Fruit fly (Drosophila melanogaster) whole organism, pupa: ENCODE data around the gene CG33253.

ENCODE experiments used
- CG12605 ChIP-seq: fragments of 200-800 bp; sonication (Bioruptor generic); IDR thresholded peaks from 2 replicates; pipeline ENCODE4 v1.3.6; 2022; ENCODE audit warnings: missing biosample characterization, missing genetic modification characterization
- CG14655 ChIP-seq: fragments of 200-800 bp; sonication (Bioruptor generic); optimal IDR thresholded peaks from 3 replicates; lab custom pipeline; 2017; ENCODE audit warnings: mild to moderate bottlenecking, missing biosample characterization, missing genetic modification reagents, missing genetic modification characterization
- CG15710 ChIP-seq: fragments of 200-800 bp; sonication (Bioruptor generic); optimal IDR thresholded peaks from 2 replicates; lab custom pipeline; 2018; ENCODE audit warnings: missing biosample characterization, mild to moderate bottlenecking, missing genetic modification characterization, moderate library complexity
- CG32121 ChIP-seq: fragments of 200-800 bp; sonication (Bioruptor generic); IDR thresholded peaks from 2 replicates; pipeline ENCODE4 v1.3.6; 2022; ENCODE audit warnings: missing biosample characterization, missing genetic modification characterization
- CG34367 ChIP-seq: fragments of 200-800 bp; sonication (Bioruptor generic); optimal IDR thresholded peaks from 2 replicates; lab custom pipeline; 2018; ENCODE audit warnings: missing biosample characterization, mild to moderate bottlenecking, missing genetic modification characterization
- CG9948 ChIP-seq: fragments of 200-800 bp; sonication (Bioruptor generic); optimal IDR thresholded peaks from 2 replicates; lab custom pipeline; 2018; ENCODE audit warnings: missing biosample characterization, mild to moderate bottlenecking, missing genetic modification characterization, moderate library complexity
- EcR ChIP-seq: fragments of 200-800 bp; sonication (Bioruptor generic); optimal IDR thresholded peaks from 3 replicates; lab custom pipeline; 2019; ENCODE audit warnings: missing biosample characterization, missing genetic modification characterization, mild to moderate bottlenecking, moderate library complexity, missing genetic modification reagents
- Pif1B ChIP-seq: fragments of 200-800 bp; sonication (Bioruptor generic); optimal IDR thresholded peaks from 3 replicates; lab custom pipeline; 2016; ENCODE audit warnings: missing biosample characterization, missing genetic modification characterization
- fd96Ca ChIP-seq: fragments of 200-800 bp; sonication (Bioruptor generic); IDR thresholded peaks from 3 replicates; pipeline ENCODE4 v1.3.6; 2022; ENCODE audit warnings: missing biosample characterization, missing genetic modification characterization

- TF ChIP-seq EcR (no peak), CG34367 (tag; lab: Kevin White, UChicago) (no peak), CG32121 (GFP tag; lab: Robert Waterston, UW) (no peak), CG14655 (GFP tag; lab: Kevin White, UChicago) (peak; percentile 50), CG12605 (no peak), CG9948 (peak; percentile 19), CG15710 (tag; lab: Kevin White, UChicago) (peak; percentile 20), fd96Ca (no peak), Pif1B (GFP tag; lab: Kevin White, UChicago) (no peak)
Measured at dm6 chrX:19158519-19159289, 24.5 kb upstream of the CG33253 start.
